Worm (Caenorhabditis elegans) whole organism, L4 larva: ENCODE results near the gene sng-1.

Experiments
- F26F4.8 ChIP-seq: fragments of 200-800 bp; sonication (Bioruptor generic); conservative IDR thresholded peaks from 2 replicates; pipeline ENCODE4 v1.3.6; 2022; ENCODE audit warnings: missing genetic modification characterization, missing compliant biosample characterization
- F37D6.2 ChIP-seq: sonication (generic microtip); optimal IDR thresholded peaks from 2 replicates; lab custom pipeline; 2016; ENCODE audit warnings: mild to moderate bottlenecking, missing genetic modification characterization, missing compliant biosample characterization
- F49E8.2 ChIP-seq: sonication (generic microtip); optimal IDR thresholded peaks from 2 replicates; lab custom pipeline; 2016; ENCODE audit warnings: missing compliant biosample characterization, mild to moderate bottlenecking, missing genetic modification characterization, borderline replicate concordance
- T20F7.1 ChIP-seq: fragments of 200-800 bp; sonication (Bioruptor generic); optimal IDR thresholded peaks from 2 replicates; lab custom pipeline; 2018; ENCODE audit warnings: mild to moderate bottlenecking, missing genetic modification characterization, missing compliant biosample characterization
- Y105C5A.15 ChIP-seq: fragments of 200-800 bp; sonication (Bioruptor generic); IDR thresholded peaks from 2 replicates; pipeline ENCODE4 v1.3.6; 2022; ENCODE audit warnings: missing genetic modification characterization, missing compliant biosample characterization
- aha-1 ChIP-seq: fragments of 150-350 bp; peaks from one replicate; lab custom pipeline; 2014; ENCODE audit warnings: missing biosample characterization, missing genetic modification characterization
- ceh-20 ChIP-seq: fragments of 200-800 bp; sonication (Bioruptor generic); IDR thresholded peaks from 2 replicates; pipeline ENCODE4 v1.3.6; 2022; ENCODE audit warnings: missing genetic modification reagents, missing genetic modification characterization, missing compliant biosample characterization
- ceh-28 ChIP-seq: fragments of 150-350 bp; optimal IDR thresholded peaks from 2 replicates; lab custom pipeline; 2014; ENCODE audit warnings: missing biosample characterization, missing genetic modification reagents, missing genetic modification characterization
- ces-1 ChIP-seq: fragments of 150-350 bp; sonication (generic microtip); optimal IDR thresholded peaks from 4 replicates; lab custom pipeline; 2014; ENCODE audit warnings: missing biosample characterization, missing genetic modification reagents, missing genetic modification characterization
- cey-2 ChIP-seq: sonication (generic microtip); optimal IDR thresholded peaks from 3 replicates; lab custom pipeline; 2017; ENCODE audit warnings: missing genetic modification characterization, mild to moderate bottlenecking, missing compliant biosample characterization, antibody characterized with exemption, borderline replicate concordance; ENCODE audit not compliant: insufficient read depth
- ctbp-1 ChIP-seq: fragments of 200-800 bp; sonication (Bioruptor generic); IDR thresholded peaks from 2 replicates; pipeline ENCODE4 v1.3.6; 2022; ENCODE audit warnings: missing genetic modification reagents, missing genetic modification characterization, missing compliant biosample characterization
- daf-12 ChIP-seq: fragments of 150-350 bp; optimal IDR thresholded peaks from 2 replicates; lab custom pipeline; 2014; ENCODE audit warnings: missing biosample characterization, missing genetic modification reagents, missing genetic modification characterization
- daf-19 ChIP-seq: fragments of 200-800 bp; sonication (Bioruptor generic); conservative IDR thresholded peaks from 2 replicates; pipeline ENCODE4 v1.3.6; 2022; ENCODE audit warnings: missing genetic modification characterization, missing compliant biosample characterization
- dmd-6 ChIP-seq: fragments of 200-800 bp; sonication (Bioruptor generic); IDR thresholded peaks from 2 replicates; pipeline ENCODE4 v1.3.6; 2022; ENCODE audit warnings: missing genetic modification reagents, missing genetic modification characterization, missing compliant biosample characterization
- dmd-8 ChIP-seq: fragments of 200-800 bp; sonication (Bioruptor generic); IDR thresholded peaks from 2 replicates; pipeline ENCODE4 v1.3.6; 2022; ENCODE audit warnings: missing genetic modification characterization, missing compliant biosample characterization
- dpl-1 ChIP-seq: fragments of 150-350 bp; optimal IDR thresholded peaks from 2 replicates; lab custom pipeline; 2014; ENCODE audit warnings: missing biosample characterization, missing genetic modification reagents, missing genetic modification characterization
- duxl-1 ChIP-seq: sonication (generic microtip); optimal IDR thresholded peaks from 2 replicates; lab custom pipeline; 2016; ENCODE audit warnings: mild to moderate bottlenecking, missing genetic modification characterization, moderate library complexity, missing compliant biosample characterization; ENCODE audit not compliant: poor library complexity
- dve-1 ChIP-seq: sonication (generic microtip); optimal IDR thresholded peaks from 2 replicates; lab custom pipeline; 2017; ENCODE audit warnings: antibody characterized with exemption, mild to moderate bottlenecking, missing genetic modification characterization, missing compliant biosample characterization; ENCODE audit not compliant: insufficient read depth
- egl-27 ChIP-seq: sonication (generic microtip); optimal IDR thresholded peaks from 3 replicates; lab custom pipeline; 2017; ENCODE audit warnings: missing biosample characterization, missing genetic modification reagents, missing genetic modification characterization
- egl-43 ChIP-seq: fragments of 200-800 bp; sonication (Bioruptor generic); IDR thresholded peaks from 2 replicates; pipeline ENCODE4 v1.3.6; 2022; ENCODE audit warnings: missing genetic modification reagents, missing genetic modification characterization, missing compliant biosample characterization
- fos-1 ChIP-seq: fragments of 150-350 bp; optimal IDR thresholded peaks from 2 replicates; lab custom pipeline; 2014; ENCODE audit warnings: missing biosample characterization, missing genetic modification characterization
- hlh-11 ChIP-seq: fragments of 200-800 bp; sonication (Bioruptor generic); optimal IDR thresholded peaks from 2 replicates; lab custom pipeline; 2018; ENCODE audit warnings: mild to moderate bottlenecking, missing genetic modification characterization, missing compliant biosample characterization
- hlh-30 ChIP-seq: sonication (generic microtip); optimal IDR thresholded peaks from 2 replicates; lab custom pipeline; 2017; ENCODE audit warnings: antibody characterized with exemption, mild to moderate bottlenecking, missing genetic modification characterization, missing compliant biosample characterization; ENCODE audit not compliant: insufficient read depth
- lin-1 ChIP-seq: fragments of 200-800 bp; sonication (Bioruptor generic); IDR thresholded peaks from 2 replicates; pipeline ENCODE4 v1.3.6; 2022; ENCODE audit warnings: missing genetic modification reagents, missing genetic modification characterization, missing compliant biosample characterization
- lin-29 ChIP-seq: fragments of 200-800 bp; sonication (Bioruptor generic); IDR thresholded peaks from 2 replicates; pipeline ENCODE4 v1.3.6; 2022; ENCODE audit warnings: missing genetic modification reagents, missing genetic modification characterization, missing compliant biosample characterization
- lin-38 ChIP-seq: fragments of 200-800 bp; sonication (Bioruptor generic); IDR thresholded peaks from 2 replicates; pipeline ENCODE4 v1.3.6; 2022; ENCODE audit warnings: missing genetic modification reagents, missing genetic modification characterization, missing compliant biosample characterization
- lir-3 ChIP-seq: sonication (generic microtip); optimal IDR thresholded peaks from 2 replicates; lab custom pipeline; 2016; ENCODE audit warnings: mild to moderate bottlenecking, missing genetic modification characterization, missing compliant biosample characterization
- madf-5 ChIP-seq, 2 experiments: fragments of 200-800 bp; sonication (Bioruptor generic); IDR thresholded peaks; 2 replicates each; pipeline ENCODE4 v1.3.6; 2022; ENCODE audit warnings: missing compliant biosample characterization in 2 of 2, missing genetic modification characterization in 2 of 2
- madf-9 ChIP-seq: fragments of 200-800 bp; sonication (Bioruptor generic); conservative IDR thresholded peaks from 2 replicates; pipeline ENCODE4 v1.3.6; 2022; ENCODE audit warnings: missing genetic modification reagents, missing genetic modification characterization, missing compliant biosample characterization
- mdt-29 ChIP-seq: fragments of 200-800 bp; sonication (Bioruptor generic); IDR thresholded peaks from 2 replicates; pipeline ENCODE4 v1.3.6; 2022; ENCODE audit warnings: missing genetic modification reagents, missing genetic modification characterization, missing compliant biosample characterization
- mep-1 ChIP-seq: fragments of 150-350 bp; sonication (generic microtip); optimal IDR thresholded peaks from 3 replicates; lab custom pipeline; 2014; ENCODE audit warnings: missing biosample characterization, missing genetic modification characterization
- nhr-102 ChIP-seq: sonication (generic microtip); optimal IDR thresholded peaks from 2 replicates; lab custom pipeline; 2016; ENCODE audit warnings: mild to moderate bottlenecking, missing genetic modification characterization, moderate library complexity, missing compliant biosample characterization
- nhr-11 ChIP-seq: fragments of 150-350 bp; optimal IDR thresholded peaks from 2 replicates; lab custom pipeline; 2014; ENCODE audit warnings: missing biosample characterization, missing genetic modification characterization
- nhr-237 ChIP-seq: sonication (generic microtip); optimal IDR thresholded peaks from 2 replicates; lab custom pipeline; 2017; ENCODE audit warnings: missing biosample characterization, missing genetic modification characterization
- nhr-41 ChIP-seq: fragments of 200-800 bp; sonication (Bioruptor generic); IDR thresholded peaks from 2 replicates; pipeline ENCODE4 v1.3.6; 2022; ENCODE audit warnings: missing genetic modification reagents, missing genetic modification characterization, missing compliant biosample characterization
- nhr-42 ChIP-seq: fragments of 200-800 bp; sonication (Bioruptor generic); IDR thresholded peaks from 2 replicates; pipeline ENCODE4 v1.3.6; 2022; ENCODE audit warnings: missing genetic modification characterization, missing compliant biosample characterization
- nhr-48 ChIP-seq: sonication (generic microtip); optimal IDR thresholded peaks from 2 replicates; lab custom pipeline; 2016; ENCODE audit warnings: mild to moderate bottlenecking, missing genetic modification characterization, missing compliant biosample characterization
- nhr-6 ChIP-seq: fragments of 150-350 bp; optimal IDR thresholded peaks from 2 replicates; lab custom pipeline; 2014; ENCODE audit warnings: missing biosample characterization, missing genetic modification characterization
- php-3 ChIP-seq: fragments of 200-800 bp; sonication (Bioruptor generic); IDR thresholded peaks from 2 replicates; pipeline ENCODE4 v1.3.6; 2022; ENCODE audit warnings: missing genetic modification reagents, missing genetic modification characterization, missing compliant biosample characterization
- pqm-1 ChIP-seq: sonication (generic microtip); optimal IDR thresholded peaks from 2 replicates; lab custom pipeline; 2017; ENCODE audit warnings: missing biosample characterization, missing genetic modification characterization
- spr-1 ChIP-seq: sonication (generic microtip); optimal IDR thresholded peaks from 2 replicates; lab custom pipeline; 2016; ENCODE audit warnings: mild to moderate bottlenecking, missing genetic modification characterization, missing compliant biosample characterization
- spr-3 ChIP-seq: fragments of 200-800 bp; sonication (Bioruptor generic); optimal IDR thresholded peaks from 2 replicates; lab custom pipeline; 2018; ENCODE audit warnings: mild to moderate bottlenecking, missing genetic modification characterization, missing compliant biosample characterization
- tra-1 ChIP-seq: fragments of 200-800 bp; sonication (Bioruptor generic); IDR thresholded peaks from 2 replicates; pipeline ENCODE4 v1.3.6; 2022; ENCODE audit warnings: missing genetic modification reagents, missing genetic modification characterization, missing compliant biosample characterization
- unc-39 ChIP-seq: sonication (generic microtip); optimal IDR thresholded peaks from 2 replicates; lab custom pipeline; 2017; ENCODE audit warnings: missing biosample characterization, missing genetic modification characterization
- unc-62 ChIP-seq, 3 experiments: fragments of 150-350 bp in 1 of 3; sonication (generic microtip); optimal IDR thresholded peaks in 2 of 3; peaks in 1 of 3; 1 replicate in 1 of 3; 2 replicates in 2 of 3; lab custom pipeline; 2014 to 2017; ENCODE audit warnings: missing biosample characterization in 3 of 3, missing genetic modification characterization in 3 of 3, missing genetic modification reagents in 3 of 3, missing genotype in 1 of 3
- vab-7 ChIP-seq: fragments of 200-800 bp; sonication (Bioruptor generic); IDR thresholded peaks from 2 replicates; pipeline ENCODE4 v1.3.6; 2022; ENCODE audit warnings: missing genetic modification reagents, missing genetic modification characterization, missing compliant biosample characterization
- zfp-2 ChIP-seq: sonication (generic microtip); optimal IDR thresholded peaks from 2 replicates; lab custom pipeline; 2016; ENCODE audit warnings: mild to moderate bottlenecking, missing genetic modification characterization, missing compliant biosample characterization
- zip-11 ChIP-seq: fragments of 200-800 bp; sonication (Bioruptor generic); IDR thresholded peaks from 2 replicates; pipeline ENCODE4 v1.3.6; 2022; ENCODE audit warnings: missing genetic modification characterization, missing compliant biosample characterization
- ztf-11 ChIP-seq: fragments of 150-350 bp; optimal IDR thresholded peaks from 2 replicates; lab custom pipeline; 2014; ENCODE audit warnings: missing biosample characterization, missing genetic modification characterization
- ztf-7 ChIP-seq: fragments of 150-350 bp; optimal IDR thresholded peaks from 2 replicates; lab custom pipeline; 2014; ENCODE audit warnings: missing biosample characterization, missing genetic modification characterization

Gene sng-1

ce11 chrX:7340394-7340793 is 13.0 kb downstream of the sng-1 start (continued):
- TF ChIP-seq vab-7 (GFP tag; lab: Robert Waterston, UW) (no peak), egl-43 (peak; percentile 46; the same call in 1 of the 2 replicates), hlh-30 (tag; lab: Kevin White, UChicago) (peak; percentile 12), T20F7.1 (no peak), mdt-29 (GFP tag; lab: Robert Waterston, UW) (no peak), nhr-237 (tag; lab: Kevin White, UChicago) (no peak), madf-9 (GFP tag; lab: Robert Waterston, UW) (no peak), madf-5 (GFP tag; IDR thresholded peaks at IDR 0.05; lab: Robert Waterston, UW) (no peak), unc-39 (tag; lab: Kevin White, UChicago) (no peak), lin-38 (GFP tag; lab: Robert Waterston, UW) (no peak), fos-1 (tag; lab: Kevin White, UChicago) (no peak), ceh-20 (GFP tag; lab: Robert Waterston, UW) (no peak), daf-12 (tag; lab: Kevin White, UChicago) (no peak), ztf-11 (no peak), lin-29 (no peak), hlh-11 (tag; lab: Kevin White, UChicago) (no peak), dpl-1 (GFP tag; lab: Kevin White, UChicago) (peak; percentile 30), egl-27 (tag; lab: Kevin White, UChicago) (no peak), mep-1 (tag; lab: Kevin White, UChicago) (no peak), php-3 (GFP tag; lab: Robert Waterston, UW) (no peak), F37D6.2 (no peak), lir-3 (no peak), spr-1 (tag; lab: Kevin White, UChicago) (no peak), dmd-8 (GFP tag; lab: Robert Waterston, UW) (no peak), duxl-1 (peak; percentile 36), dmd-6 (GFP tag; lab: Robert Waterston, UW) (no peak), daf-19 (GFP tag; lab: Robert Waterston, UW) (no peak), ztf-7 (tag; lab: Kevin White, UChicago) (no peak)

ce11 chrX:7340915-7341559 is 13.6 kb downstream of the sng-1 start, which contains the start of gene C07D8.6:
Gene C07D8.6, plus strand, starts transcription at chrX:7341509.
- no peak for TF ChIP-seq egl-43
- TF ChIP-seq F26F4.8 (GFP tag; lab: Robert Waterston, UW), result no peak
- TF ChIP-seq egl-27 (tag; lab: Kevin White, UChicago), result no peak
- TF ChIP-seq zip-11 (GFP tag; lab: Robert Waterston, UW), result no peak
- peak; percentile 36; the same call in 1 of the 2 replicates for TF ChIP-seq nhr-41 (GFP tag; lab: Robert Waterston, UW)
- no peak for TF ChIP-seq cey-2 (tag; lab: Kevin White, UChicago)
- TF ChIP-seq unc-62 (GFP tag; optimal IDR thresholded peaks at IDR 0.05 in 1 of 2; lab: Kevin White, UChicago), result peak in 1 of 2 experiments; percentile 28
- TF ChIP-seq unc-62 (tag; optimal IDR thresholded peaks at IDR 0.05; lab: Kevin White, UChicago), result no peak
- TF ChIP-seq spr-3 (GFP tag; lab: Kevin White, UChicago), result no peak
- TF ChIP-seq dve-1 (tag; lab: Kevin White, UChicago), result peak; percentile 79
- no peak for TF ChIP-seq ceh-28 (tag; lab: Kevin White, UChicago)
- no peak for TF ChIP-seq madf-5 (GFP tag; IDR thresholded peaks at IDR 0.05; lab: Robert Waterston, UW)
- TF ChIP-seq lin-1, result peak; percentile 77
- no peak for TF ChIP-seq F49E8.2
- TF ChIP-seq zfp-2 (tag; lab: Kevin White, UChicago), result no peak
- TF ChIP-seq mep-1 (tag; lab: Kevin White, UChicago), result peak; percentile 59
- TF ChIP-seq pqm-1 (tag; lab: Kevin White, UChicago), result peak; percentile 95
- TF ChIP-seq nhr-11 (tag; lab: Kevin White, UChicago), result peak; percentile 17
- TF ChIP-seq tra-1, result peak; percentile 53; the same call in 1 of the 2 replicates
- TF ChIP-seq nhr-48 (tag; lab: Kevin White, UChicago), result peak; percentile 83
- peak; percentile 60 for TF ChIP-seq nhr-6
- peak; percentile 96 for TF ChIP-seq aha-1 (tag; lab: Kevin White, UChicago)
- no peak for TF ChIP-seq ctbp-1 (GFP tag; lab: Robert Waterston, UW)
- no peak for TF ChIP-seq nhr-102 (tag; lab: Kevin White, UChicago)
- no peak for TF ChIP-seq nhr-42
- TF ChIP-seq ces-1 (GFP tag; lab: Kevin White, UChicago), result no peak
- TF ChIP-seq Y105C5A.15 (GFP tag; lab: Robert Waterston, UW), result no peak
